Worm (Caenorhabditis elegans): Measurements from ENCODE around the gene pct-1.

- no peak for TF ChIP-seq pqm-1 (tag; optimal IDR thresholded peaks at IDR 0.05)
- no peak for TF ChIP-seq elt-1 (tag; optimal IDR thresholded peaks at IDR 0.05)
- TF ChIP-seq daf-12 (tag; optimal IDR thresholded peaks at IDR 0.05) = no peak
- no peak for TF ChIP-seq nhr-11 (tag; optimal IDR thresholded peaks at IDR 0.05)
These were observed 32.6 kb downstream of the pct-1 start for ce11 chrIV:8208855-8209254.

Measured in whole organism, L3 larva.